Fruit fly (Drosophila melanogaster): ENCODE measurements around the gene Bin1.

dm6 chr3R:16231385-16232307 is 42.3 kb upstream of the Bin1 start:
- TF ChIP-seq Ets96B (tag; optimal IDR thresholded peaks at IDR 0.05) (peak; percentile 64), CG6792 (GFP tag; optimal IDR thresholded peaks at IDR 0.05) (peak; percentile 60), ss (GFP tag; optimal IDR thresholded peaks at IDR 0.05) (peak; percentile 16 to 83), Sox15 (GFP tag; optimal IDR thresholded peaks at IDR 0.05) (peak; percentile 65), dac (GFP tag; optimal IDR thresholded peaks at IDR 0.05) (peak; percentile 44), CG16779 (tag; optimal IDR thresholded peaks at IDR 0.05) (peak; percentile 75), Gug (GFP tag; IDR thresholded peaks at IDR 0.05) (no peak), CG9139 (GFP tag; optimal IDR thresholded peaks at IDR 0.05) (peak; percentile 13)

Data from whole organism, prepupa.